Worm (Caenorhabditis elegans) whole organism, L4 larva: Measurements from ENCODE around the gene str-106.

Experiments used
- R02D3.7 ChIP-seq: fragments of 150-350 bp; sonication (generic microtip); optimal IDR thresholded peaks from 3 replicates; lab custom pipeline; 2014; ENCODE audit warnings: missing biosample characterization, missing genetic modification characterization
- aly-2 ChIP-seq: sonication (generic microtip); optimal IDR thresholded peaks from 2 replicates; lab custom pipeline; 2018; ENCODE audit warnings: missing biosample characterization, missing genetic modification characterization
- ama-1 ChIP-seq: fragments of 150-350 bp; optimal IDR thresholded peaks from 2 replicates; lab custom pipeline; 2014; ENCODE audit warnings: inconsistent platforms, mixed read lengths
- egl-27 ChIP-seq: sonication (generic microtip); optimal IDR thresholded peaks from 3 replicates; lab custom pipeline; 2017; ENCODE audit warnings: missing biosample characterization, missing genetic modification reagents, missing genetic modification characterization
- madf-5 ChIP-seq, 2 experiments: fragments of 200-800 bp; sonication (Bioruptor generic); IDR thresholded peaks; 2 replicates each; pipeline ENCODE4 v1.3.6; 2022; ENCODE audit warnings: missing compliant biosample characterization in 2 of 2, missing genetic modification characterization in 2 of 2
- nhr-25 ChIP-seq: sonication (generic microtip); optimal IDR thresholded peaks from 2 replicates; lab custom pipeline; 2017; ENCODE audit warnings: missing genetic modification characterization, mild to moderate bottlenecking, missing compliant biosample characterization, antibody characterized with exemption, moderate library complexity, borderline replicate concordance; ENCODE audit not compliant: insufficient read depth

DNA sequence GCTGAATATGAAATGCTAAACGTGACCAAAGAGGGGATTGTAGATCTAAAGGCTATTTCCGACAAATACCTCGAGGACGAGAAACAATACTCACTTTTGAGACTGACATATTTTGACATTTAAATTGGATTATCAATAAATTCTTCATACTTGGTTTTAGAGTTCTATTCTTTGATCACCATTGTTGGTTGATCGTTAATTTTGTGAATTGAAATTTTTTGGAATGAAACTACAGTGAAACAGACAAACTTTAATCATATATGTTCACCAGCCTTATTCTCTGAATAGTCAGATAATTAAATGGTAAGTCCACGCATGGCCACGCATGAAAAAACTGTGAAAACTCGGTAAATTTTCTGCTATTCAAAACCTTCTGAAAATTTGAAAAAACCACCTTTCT lies 22.2 kb downstream of the str-106 start, which contains the start of gene F11A5.18:
- TF ChIP-seq R02D3.7 (no peak), madf-5 (GFP tag; IDR thresholded peaks at IDR 0.05; lab: Robert Waterston, UW) (no peak), nhr-25 (tag; lab: Kevin White, UChicago) (no peak), aly-2 (no peak), ama-1 (no peak), egl-27 (no peak)
